Worm (Caenorhabditis elegans) whole organism, L4/young adult: ENCODE results near the gene C55C3.7.

Experiments used
- dao-5 ChIP-seq: sonication (generic microtip); optimal IDR thresholded peaks from 2 replicates; lab custom pipeline; 2016; ENCODE audit warnings: missing genotype, missing genetic modification characterization, moderate library complexity, missing compliant biosample characterization
- him-1 ChIP-seq: sonication (generic microtip); optimal IDR thresholded peaks from 2 replicates; lab custom pipeline; 2016; ENCODE audit warnings: missing genotype, missing genetic modification reagents, missing genetic modification characterization, missing compliant biosample characterization

DNA sequence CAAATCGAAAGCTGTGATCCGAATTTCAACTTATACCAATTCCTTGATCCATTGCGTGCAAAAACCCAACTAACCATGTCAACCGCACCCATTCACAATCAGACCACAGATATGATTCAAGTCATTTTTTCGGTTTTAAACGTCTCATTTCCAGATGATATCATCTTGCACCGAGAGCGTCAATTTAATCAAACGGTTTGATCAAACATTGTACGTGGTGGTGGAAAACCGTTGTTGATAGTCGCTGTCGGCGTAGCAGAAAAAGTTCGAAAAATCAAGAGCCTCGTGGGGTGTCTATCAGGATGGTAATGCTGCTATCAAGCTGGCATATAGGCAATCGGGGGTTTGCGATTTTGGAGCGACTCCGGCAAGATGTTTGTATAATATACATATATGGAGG is 23.6 kb downstream of the C55C3.7 start:
- TF ChIP-seq dao-5 (tag; lab: Kevin White, UChicago): no peak
- TF ChIP-seq him-1 (tag; lab: Kevin White, UChicago): no peak
